Worm (Caenorhabditis elegans) whole organism, L1 larva: ENCODE data around the gene str-32.

Experiments
- C04F5.9 ChIP-seq: sonication (generic microtip); optimal IDR thresholded peaks from 2 replicates; lab custom pipeline; 2016; ENCODE audit warnings: missing genetic modification characterization, missing compliant biosample characterization
- aha-1 ChIP-seq: fragments of 150-350 bp; optimal IDR thresholded peaks from 2 replicates; lab custom pipeline; 2014; ENCODE audit warnings: missing biosample characterization, missing genetic modification characterization
- ama-1 ChIP-seq: fragments of 150-350 bp; optimal IDR thresholded peaks from 2 replicates; lab custom pipeline; 2014
- blmp-1 ChIP-seq: fragments of 150-350 bp; optimal IDR thresholded peaks from 2 replicates; lab custom pipeline; 2014; ENCODE audit warnings: missing biosample characterization, missing genetic modification characterization
- ceh-63 ChIP-seq: fragments of 200-800 bp; sonication (Bioruptor generic); optimal IDR thresholded peaks from 2 replicates; lab custom pipeline; 2018; ENCODE audit warnings: mild to moderate bottlenecking, missing genetic modification characterization, missing compliant biosample characterization
- ces-1 ChIP-seq: fragments of 150-350 bp; optimal IDR thresholded peaks from 2 replicates; lab custom pipeline; 2014; ENCODE audit warnings: missing biosample characterization, missing genetic modification reagents, missing genetic modification characterization
- dpl-1 ChIP-seq, 3 experiments: fragments of 150-350 bp in 2 of 3; sonication (generic microtip) in 1 of 3; optimal IDR thresholded peaks; 2 replicates each; lab custom pipeline; 2014 to 2017; ENCODE audit warnings: missing biosample characterization in 3 of 3, missing genetic modification characterization in 3 of 3, missing genetic modification reagents in 3 of 3
- efl-1 ChIP-seq, 4 experiments: fragments of 150-350 bp; optimal IDR thresholded peaks in 3 of 4; peaks in 1 of 4; 1 replicate in 1 of 4; 2 replicates in 3 of 4; lab custom pipeline; 2014; ENCODE audit warnings: missing biosample characterization in 2 of 4, missing genetic modification characterization in 2 of 4, missing genetic modification reagents in 2 of 4
- efl-3 ChIP-seq: fragments of 200-800 bp; sonication (Bioruptor generic); optimal IDR thresholded peaks from 2 replicates; lab custom pipeline; 2018; ENCODE audit warnings: mild to moderate bottlenecking, missing genetic modification characterization, missing compliant biosample characterization
- egl-13 ChIP-seq: sonication (generic microtip); optimal IDR thresholded peaks from 2 replicates; lab custom pipeline; 2016; ENCODE audit warnings: missing genotype, missing genetic modification reagents, missing genetic modification characterization, missing compliant biosample characterization
- elt-2 ChIP-seq: sonication (generic microtip); optimal IDR thresholded peaks from 2 replicates; lab custom pipeline; 2016; ENCODE audit warnings: missing genetic modification characterization, mild to moderate bottlenecking, inconsistent platforms, missing compliant biosample characterization, missing genetic modification reagents
- elt-3 ChIP-seq, 6 experiments: fragments of 150-350 bp in 1 of 6; sonication (generic microtip); optimal IDR thresholded peaks; 2 replicates each; lab custom pipeline; 2017 to 2018; ENCODE audit warnings: missing biosample characterization in 6 of 6, missing genetic modification characterization in 6 of 6, inconsistent platforms in 1 of 6
- fkh-10 ChIP-seq: sonication (generic microtip); optimal IDR thresholded peaks from 2 replicates; lab custom pipeline; 2017; ENCODE audit warnings: missing biosample characterization, missing genetic modification reagents, missing genetic modification characterization
- fkh-4 ChIP-seq: sonication (generic microtip); optimal IDR thresholded peaks from 2 replicates; lab custom pipeline; 2016; ENCODE audit warnings: missing compliant biosample characterization, missing genetic modification characterization, borderline replicate concordance
- fos-1 ChIP-seq: fragments of 150-350 bp; optimal IDR thresholded peaks from 2 replicates; lab custom pipeline; 2014; ENCODE audit warnings: missing biosample characterization, missing genetic modification characterization
- hpl-2 ChIP-seq: fragments of 150-350 bp; optimal IDR thresholded peaks from 2 replicates; lab custom pipeline; 2014; ENCODE audit warnings: missing biosample characterization, missing genetic modification reagents, missing genetic modification characterization
- isw-1 ChIP-seq: fragments of 200-800 bp; sonication (Bioruptor generic); IDR thresholded peaks from 2 replicates; pipeline ENCODE4 v1.3.6; 2022; ENCODE audit warnings: missing genetic modification characterization, missing compliant biosample characterization
- jun-1 ChIP-seq: fragments of 150-350 bp; optimal IDR thresholded peaks from 2 replicates; lab custom pipeline; 2014; ENCODE audit warnings: missing biosample characterization, missing genetic modification reagents, missing genetic modification characterization
- lin-14 ChIP-seq: fragments of 200-800 bp; sonication (Bioruptor generic); optimal IDR thresholded peaks from 2 replicates; lab custom pipeline; 2018; ENCODE audit warnings: mild to moderate bottlenecking, missing genetic modification characterization, moderate library complexity, missing compliant biosample characterization
- lin-35 ChIP-seq, 2 experiments: fragments of 150-350 bp; optimal IDR thresholded peaks; 2 replicates each; lab custom pipeline; 2014; ENCODE audit warnings: missing biosample characterization in 2 of 2, missing genetic modification characterization in 2 of 2, missing genetic modification reagents in 2 of 2
- lin-39 ChIP-seq: fragments of 150-350 bp; optimal IDR thresholded peaks from 2 replicates; lab custom pipeline; 2014; ENCODE audit warnings: missing biosample characterization, missing genetic modification reagents, missing genetic modification characterization
- lir-3 ChIP-seq: sonication (generic microtip); optimal IDR thresholded peaks from 2 replicates; lab custom pipeline; 2016; ENCODE audit warnings: mild to moderate bottlenecking, missing genetic modification characterization, moderate library complexity, missing compliant biosample characterization; ENCODE audit not compliant: poor library complexity
- lsy-2 ChIP-seq, 2 experiments: fragments of 150-350 bp; optimal IDR thresholded peaks; 2 replicates each; lab custom pipeline; 2014; ENCODE audit warnings: missing biosample characterization in 2 of 2, missing genetic modification characterization in 2 of 2
- nhr-12 ChIP-seq: sonication (generic microtip); optimal IDR thresholded peaks from 2 replicates; lab custom pipeline; 2017; ENCODE audit warnings: missing biosample characterization, missing genetic modification characterization
- nhr-19 ChIP-seq: fragments of 200-800 bp; sonication (Bioruptor generic); conservative IDR thresholded peaks from 2 replicates; pipeline ENCODE4 v1.3.6; 2022; ENCODE audit warnings: missing genetic modification characterization, missing compliant biosample characterization
- nhr-20 ChIP-seq: sonication (generic microtip); optimal IDR thresholded peaks from 2 replicates; lab custom pipeline; 2016; ENCODE audit warnings: mild to moderate bottlenecking, missing genetic modification characterization, missing compliant biosample characterization
- nhr-71 ChIP-seq: sonication (generic microtip); optimal IDR thresholded peaks from 2 replicates; lab custom pipeline; 2016; ENCODE audit warnings: mild to moderate bottlenecking, missing genetic modification characterization, moderate library complexity, missing compliant biosample characterization
- nhr-76 ChIP-seq: sonication (generic microtip); optimal IDR thresholded peaks from 2 replicates; lab custom pipeline; 2017; ENCODE audit warnings: missing biosample characterization, missing genetic modification characterization
- nhr-85 ChIP-seq: sonication (generic microtip); peaks from one replicate; lab custom pipeline; 2016; ENCODE audit warnings: missing genetic modification characterization, inconsistent platforms, missing compliant biosample characterization
- nhr-90 ChIP-seq: sonication (generic microtip); optimal IDR thresholded peaks from 2 replicates; lab custom pipeline; 2016; ENCODE audit warnings: mild to moderate bottlenecking, missing genetic modification characterization, missing compliant biosample characterization; ENCODE audit not compliant: poor library complexity
- pax-3 ChIP-seq: fragments of 200-800 bp; sonication (Bioruptor generic); optimal IDR thresholded peaks from 2 replicates; lab custom pipeline; 2018; ENCODE audit warnings: mild to moderate bottlenecking, missing genetic modification characterization, moderate library complexity, missing compliant biosample characterization
- skn-1 ChIP-seq: fragments of 150-350 bp; optimal IDR thresholded peaks from 2 replicates; lab custom pipeline; 2014; ENCODE audit warnings: missing biosample characterization, missing genetic modification characterization
- snpc-4 ChIP-seq: fragments of 150-350 bp; optimal IDR thresholded peaks from 2 replicates; lab custom pipeline; 2014; ENCODE audit warnings: missing biosample characterization, missing genetic modification characterization
- snu-23 ChIP-seq: sonication (generic microtip); optimal IDR thresholded peaks from 2 replicates; lab custom pipeline; 2016; ENCODE audit warnings: missing genetic modification characterization, missing compliant biosample characterization
- tbx-2 ChIP-seq: sonication (generic microtip); optimal IDR thresholded peaks from 2 replicates; lab custom pipeline; 2016; ENCODE audit warnings: missing genetic modification characterization, missing compliant biosample characterization
- unc-130 ChIP-seq: fragments of 150-350 bp; optimal IDR thresholded peaks from 2 replicates; lab custom pipeline; 2017; ENCODE audit warnings: missing biosample characterization, missing genetic modification characterization, inconsistent platforms
- unc-86 ChIP-seq: sonication (generic microtip); optimal IDR thresholded peaks from 2 replicates; lab custom pipeline; 2016; ENCODE audit warnings: missing genetic modification characterization, missing compliant biosample characterization
- unc-98 ChIP-seq: fragments of 200-800 bp; sonication (Bioruptor generic); IDR thresholded peaks from 2 replicates; pipeline ENCODE4 v1.3.6; 2022; ENCODE audit warnings: missing genetic modification characterization, missing compliant biosample characterization
- zag-1 ChIP-seq: fragments of 150-350 bp; optimal IDR thresholded peaks from 2 replicates; lab custom pipeline; 2014; ENCODE audit warnings: missing biosample characterization, missing genetic modification characterization
- ztf-11 ChIP-seq, 2 experiments: sonication (generic microtip); optimal IDR thresholded peaks; 2 replicates each; lab custom pipeline; 2016 to 2017; ENCODE audit warnings: missing genetic modification characterization in 2 of 2, missing biosample characterization in 1 of 2, missing compliant biosample characterization in 1 of 2

Gene str-32

ce11 chrV:4889976-4890479 lies 8.8 kb upstream of the str-32 start, which contains the start of gene T19H12.2:
Gene T19H12.2 (plus strand): TSS chrV:4890429.
- no peak for TF ChIP-seq fkh-10 (GFP tag; lab: Kevin White, UChicago)
- TF ChIP-seq blmp-1: peak; percentile 22
- peak in 1 of 2 experiments; percentile 57 for TF ChIP-seq lsy-2 (tag; optimal IDR thresholded peaks at IDR 0.05; lab: Kevin White, UChicago)

- TF ChIP-seq unc-130 (tag; lab: Kevin White, UChicago): no peak
- peak in 2 of 6 experiments; percentile 10 to 37 for TF ChIP-seq elt-3 (tag; optimal IDR thresholded peaks at IDR 0.05; lab: Kevin White, UChicago)
- TF ChIP-seq lir-3 (tag; lab: Kevin White, UChicago): no peak
- TF ChIP-seq snu-23: peak; percentile 26
- no peak for TF ChIP-seq unc-98 (GFP tag; lab: Robert Waterston, UW)
- TF ChIP-seq elt-2: peak; percentile 49
- peak; percentile 74 for TF ChIP-seq nhr-85 (tag; lab: Kevin White, UChicago)
- TF ChIP-seq lin-35 (GFP tag; optimal IDR thresholded peaks at IDR 0.05; lab: Kevin White, UChicago): peak in 1 of 2 experiments; percentile 34
- peak; percentile 61 for TF ChIP-seq lin-14
- TF ChIP-seq nhr-71: peak; percentile 48
- TF ChIP-seq fkh-4: no peak
- TF ChIP-seq nhr-19 (GFP tag; lab: Robert Waterston, UW): no peak
- peak; percentile 52 for TF ChIP-seq nhr-20 (tag; lab: Kevin White, UChicago)
- TF ChIP-seq, all 84 proteins: peak for 8
Measured at ce11 chrV:4889477-4889876, 8.2 kb upstream of the str-32 start, which contains the start of gene ugt-12. Gene ugt-12 (minus strand): TSS chrV:4889629.

DNA sequence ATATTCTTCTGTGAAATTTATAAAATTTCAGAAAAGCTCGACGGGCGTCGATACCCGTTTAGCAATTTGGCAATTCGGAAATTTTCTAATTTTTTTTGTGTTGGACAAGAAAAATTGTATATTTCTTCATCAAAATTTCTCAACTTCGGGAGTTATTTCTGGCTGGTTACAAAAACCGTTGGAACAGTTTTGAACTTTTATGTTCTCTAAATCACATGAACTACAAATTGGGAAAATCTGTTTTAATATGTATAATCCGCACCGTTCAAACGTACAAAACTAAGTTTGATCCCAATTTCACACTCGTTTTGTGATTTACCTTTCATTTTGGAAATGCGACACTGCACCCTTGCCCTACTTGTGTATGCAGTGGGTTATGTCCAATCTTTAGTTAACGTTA lies 4.1 kb upstream of the str-32 start, which contains the start of gene T19H12.3:
Gene T19H12.3 (plus strand): TSS at position 301 of the 400 bp plus-strand sequence.
- TF ChIP-seq efl-1 (optimal IDR thresholded peaks at IDR 0.05; lab: Kevin White, UChicago): no peak
- TF ChIP-seq efl-1 (GFP tag; optimal IDR thresholded peaks at IDR 0.05 in 1 of 2; lab: Kevin White, UChicago): no peak
- no peak for TF ChIP-seq ztf-11 (tag; optimal IDR thresholded peaks at IDR 0.05; lab: Kevin White, UChicago)
- TF ChIP-seq ama-1 (lab: Kevin White, UChicago): no peak

- no peak for TF ChIP-seq ces-1
- no peak for TF ChIP-seq nhr-85 (tag; lab: Kevin White, UChicago)
- no peak for TF ChIP-seq C04F5.9 (tag; lab: Kevin White, UChicago)
- no peak for TF ChIP-seq pax-3
Measured at ce11 chrV:4884490-4884889, 3.2 kb upstream of the str-32 start, which contains the start of gene T19H12.12. Gene T19H12.12 (plus strand): TSS chrV:4884790.

DNA sequence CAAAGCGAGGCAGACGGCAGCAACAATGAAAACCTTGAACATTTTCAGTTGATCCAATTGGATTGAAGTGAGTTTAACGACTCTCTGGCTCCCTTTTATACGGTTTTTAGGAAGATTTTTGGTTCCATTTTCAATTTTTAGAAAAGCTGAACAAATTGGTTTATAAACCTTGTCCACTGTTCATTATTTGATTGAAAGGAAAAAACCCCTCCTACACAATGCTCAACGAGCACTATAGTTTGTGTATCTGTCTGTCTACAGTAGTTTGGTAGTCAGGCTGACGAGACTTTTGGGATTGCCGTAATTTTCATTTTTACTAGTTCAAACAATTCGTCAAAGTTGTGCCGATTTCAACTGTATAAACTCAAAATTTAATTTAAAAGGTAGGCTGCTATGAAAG lies 2.0 kb downstream of the str-32 start, which contains the start of gene T19H12.15:
Gene T19H12.15 (minus strand): TSS at position 101 of the 400 bp plus-strand sequence.
- no peak for TF ChIP-seq nhr-12 (tag; lab: Kevin White, UChicago)
- no peak for TF ChIP-seq ceh-63 (GFP tag; lab: Kevin White, UChicago)
- no peak for TF ChIP-seq aha-1 (tag; lab: Kevin White, UChicago)
- TF ChIP-seq fos-1 (tag; lab: Kevin White, UChicago): no peak
- TF ChIP-seq lin-14: no peak
- TF ChIP-seq efl-3 (GFP tag; lab: Kevin White, UChicago): no peak
- no peak for TF ChIP-seq lin-39 (tag; lab: Kevin White, UChicago)
- no peak for TF ChIP-seq skn-1 (tag; lab: Kevin White, UChicago)

- TF ChIP-seq elt-3 (tag; optimal IDR thresholded peaks at IDR 0.05; lab: Kevin White, UChicago) (no peak), nhr-76 (tag; lab: Kevin White, UChicago) (no peak), dpl-1 (GFP tag; optimal IDR thresholded peaks at IDR 0.05; lab: Kevin White, UChicago) (no peak), zag-1 (tag; lab: Kevin White, UChicago) (no peak), fkh-4 (no peak), nhr-20 (tag; lab: Kevin White, UChicago) (no peak), fos-1 (tag; lab: Kevin White, UChicago) (no peak), nhr-90 (tag; lab: Kevin White, UChicago) (no peak), isw-1 (GFP tag; lab: Robert Waterston, UW) (no peak), tbx-2 (tag; lab: Kevin White, UChicago) (no peak), egl-13 (tag; lab: Kevin White, UChicago) (no peak), unc-86 (tag; lab: Kevin White, UChicago) (no peak), jun-1 (tag; lab: Kevin White, UChicago) (no peak), skn-1 (tag; lab: Kevin White, UChicago) (no peak), hpl-2 (GFP tag; lab: Kevin White, UChicago) (no peak), lin-35 (GFP tag; optimal IDR thresholded peaks at IDR 0.05; lab: Kevin White, UChicago) (no peak), nhr-19 (GFP tag; lab: Robert Waterston, UW) (no peak), snpc-4 (no peak), efl-3 (GFP tag; lab: Kevin White, UChicago) (no peak)
- TF ChIP-seq, all 84 proteins: peak for 0
Measured at ce11 chrV:4877587-4877986, 3.7 kb downstream of the str-32 start, which contains the start of gene T19H12.6. Gene T19H12.6 (minus strand): TSS chrV:4877687.
